Worm (Caenorhabditis elegans) whole organism, late embryonic: ENCODE data around the gene C43D7.8.

Source experiments
- F13H6.1 ChIP-seq: sonication (generic microtip); optimal IDR thresholded peaks from 2 replicates; lab custom pipeline; 2016; ENCODE audit warnings: missing genetic modification characterization, missing compliant biosample characterization
- ama-1 ChIP-seq: fragments of 150-350 bp; optimal IDR thresholded peaks from 2 replicates; lab custom pipeline; 2014
- elt-2 ChIP-seq: sonication (generic microtip); optimal IDR thresholded peaks from 2 replicates; lab custom pipeline; 2016; ENCODE audit warnings: missing genetic modification reagents, missing genetic modification characterization, missing compliant biosample characterization
- fkh-10 ChIP-seq: fragments of 150-350 bp; optimal IDR thresholded peaks from 2 replicates; lab custom pipeline; 2014; ENCODE audit warnings: missing biosample characterization, missing genetic modification reagents, missing genetic modification characterization
- fkh-6 ChIP-seq: sonication (generic microtip); optimal IDR thresholded peaks from 2 replicates; lab custom pipeline; 2016; ENCODE audit warnings: missing genetic modification characterization, missing compliant biosample characterization
- gmeb-2 ChIP-seq: sonication (generic microtip); optimal IDR thresholded peaks from 2 replicates; lab custom pipeline; 2016; ENCODE audit warnings: missing genetic modification characterization, inconsistent platforms, missing compliant biosample characterization
- hlh-30 ChIP-seq: sonication (generic microtip); optimal IDR thresholded peaks from 2 replicates; lab custom pipeline; 2017; ENCODE audit warnings: antibody characterized with exemption, missing genetic modification characterization, missing compliant biosample characterization; ENCODE audit not compliant: insufficient read depth
- nhr-232 ChIP-seq: sonication (generic microtip); optimal IDR thresholded peaks from 2 replicates; lab custom pipeline; 2016; ENCODE audit warnings: missing genetic modification characterization, missing compliant biosample characterization
- pha-4 ChIP-seq: fragments of 150-350 bp; optimal IDR thresholded peaks from 2 replicates; lab custom pipeline; 2018; ENCODE audit warnings: missing biosample characterization, missing genetic modification reagents, missing genetic modification characterization

- TF ChIP-seq nhr-232 (tag; lab: Kevin White, UChicago) (no peak), gmeb-2 (tag; lab: Kevin White, UChicago) (no peak), F13H6.1 (tag; lab: Kevin White, UChicago) (no peak), ama-1 (lab: Kevin White, UChicago) (no peak), fkh-10 (GFP tag; lab: Kevin White, UChicago) (no peak), fkh-6 (tag; lab: Kevin White, UChicago) (no peak), hlh-30 (tag; lab: Kevin White, UChicago) (no peak), elt-2 (tag; lab: Kevin White, UChicago) (no peak), pha-4 (tag; lab: Kevin White, UChicago) (no peak)
These were observed 31.4 kb downstream of the C43D7.8 start, which contains the start of gene F21D9.8 for ce11 chrV:19279888-19280287.
